Fruit fly (Drosophila melanogaster) whole organism, adult: ENCODE measurements around the gene CG7742.

Source experiments
- CG11617 ChIP-seq: fragments of 200-800 bp; sonication (Bioruptor generic); optimal IDR thresholded peaks from 2 replicates; lab custom pipeline; 2017; ENCODE audit warnings: mild to moderate bottlenecking, missing biosample characterization, missing genetic modification reagents, missing genetic modification characterization
- CG12768 ChIP-seq: fragments of 200-800 bp; sonication (Bioruptor generic); optimal IDR thresholded peaks from 2 replicates; lab custom pipeline; 2017; ENCODE audit warnings: missing biosample characterization, missing genetic modification characterization, mild to moderate bottlenecking, moderate library complexity, missing genetic modification reagents
- CG14711 ChIP-seq: fragments of 200-800 bp; sonication (Bioruptor generic); optimal IDR thresholded peaks from 2 replicates; lab custom pipeline; 2018; ENCODE audit warnings: missing biosample characterization, mild to moderate bottlenecking, missing genetic modification characterization, moderate library complexity
- CG1620 ChIP-seq: fragments of 200-800 bp; sonication (Bioruptor generic); optimal IDR thresholded peaks from 2 replicates; lab custom pipeline; 2016; ENCODE audit warnings: missing biosample characterization, missing genetic modification characterization
- CG33017 ChIP-seq: fragments of 200-800 bp; sonication (Bioruptor generic); optimal IDR thresholded peaks from 2 replicates; lab custom pipeline; 2018; ENCODE audit warnings: missing biosample characterization, mild to moderate bottlenecking, missing genetic modification characterization, moderate library complexity
- CG5204 ChIP-seq: fragments of 200-800 bp; sonication (Bioruptor generic); optimal IDR thresholded peaks from 2 replicates; lab custom pipeline; 2016; ENCODE audit warnings: missing biosample characterization, missing genetic modification characterization
- CG7045 ChIP-seq: fragments of 200-800 bp; sonication (Bioruptor generic); optimal IDR thresholded peaks from 2 replicates; lab custom pipeline; 2017; ENCODE audit warnings: missing biosample characterization, mild to moderate bottlenecking, missing genetic modification characterization
- CG7101 ChIP-seq: fragments of 200-800 bp; sonication (Bioruptor generic); optimal IDR thresholded peaks from 2 replicates; lab custom pipeline; 2018; ENCODE audit warnings: missing biosample characterization, mild to moderate bottlenecking, missing genetic modification characterization, moderate library complexity
- Clk ChIP-seq: fragments of 200-800 bp; sonication (Bioruptor generic); optimal IDR thresholded peaks from 2 replicates; lab custom pipeline; 2017; ENCODE audit warnings: missing biosample characterization, missing genetic modification characterization
- Crg-1 ChIP-seq: fragments of 200-800 bp; sonication (Bioruptor generic); optimal IDR thresholded peaks from 2 replicates; lab custom pipeline; 2016; ENCODE audit warnings: missing biosample characterization, missing genetic modification characterization
- Hr96 ChIP-seq: fragments of 200-800 bp; sonication (Bioruptor generic); optimal IDR thresholded peaks from 2 replicates; lab custom pipeline; 2016; ENCODE audit warnings: missing biosample characterization, missing genetic modification characterization
- Mnt ChIP-seq: fragments of 200-800 bp; sonication (Bioruptor generic); optimal IDR thresholded peaks from 2 replicates; lab custom pipeline; 2016; ENCODE audit warnings: missing biosample characterization, mild to moderate bottlenecking, missing genetic modification characterization
- bab1 ChIP-seq: fragments of 200-800 bp; sonication (Bioruptor generic); optimal IDR thresholded peaks from 3 replicates; lab custom pipeline; 2019; ENCODE audit warnings: missing biosample characterization, mild to moderate bottlenecking, missing genetic modification characterization, moderate library complexity
- cic ChIP-seq: fragments of 200-800 bp; sonication (Bioruptor generic); optimal IDR thresholded peaks from 2 replicates; lab custom pipeline; 2017; ENCODE audit warnings: missing biosample characterization, mild to moderate bottlenecking, missing genetic modification characterization, moderate library complexity
- cnc ChIP-seq, 2 experiments: fragments of >200 bp; optimal IDR thresholded peaks; 2 replicates each; lab custom pipeline; 2017
- kay ChIP-seq: fragments of 200-800 bp; sonication (Bioruptor generic); peaks from one replicate; lab custom pipeline; 2016; ENCODE audit warnings: missing biosample characterization, missing genetic modification characterization, borderline replicate concordance
- ovo ChIP-seq: fragments of 200-800 bp; sonication (Bioruptor generic); optimal IDR thresholded peaks from 2 replicates; lab custom pipeline; 2016; ENCODE audit warnings: missing biosample characterization, missing genetic modification characterization
- pad ChIP-seq: fragments of 200-800 bp; sonication (Bioruptor generic); optimal IDR thresholded peaks from 3 replicates; lab custom pipeline; 2017; ENCODE audit warnings: missing biosample characterization, missing genetic modification characterization, mild to moderate bottlenecking, moderate library complexity, missing genetic modification reagents
- tj ChIP-seq: fragments of 200-800 bp; sonication (Bioruptor generic); optimal IDR thresholded peaks from 3 replicates; lab custom pipeline; 2017; ENCODE audit warnings: missing biosample characterization, mild to moderate bottlenecking, missing genetic modification characterization, moderate library complexity
- toe ChIP-seq: fragments of 200-800 bp; sonication (Bioruptor generic); optimal IDR thresholded peaks from 2 replicates; lab custom pipeline; 2016; ENCODE audit warnings: missing biosample characterization, missing genetic modification characterization

CG7742 gene

dm6 chr2L:5229735-5230347 is 15.0 kb upstream of the CG7742 start:
- TF ChIP-seq CG14711 (tag; lab: Kevin White, UChicago) (no peak), CG1620 (no peak), CG12768 (GFP tag; lab: Kevin White, UChicago) (no peak), CG33017 (no peak), kay (GFP tag; lab: Kevin White, UChicago) (no peak), tj (GFP tag; lab: Kevin White, UChicago) (no peak), CG7045 (no peak)

- no peak for TF ChIP-seq tj (GFP tag; lab: Kevin White, UChicago)
- TF ChIP-seq kay (GFP tag; lab: Kevin White, UChicago) = no peak
- TF ChIP-seq CG33017 = no peak
- no peak for TF ChIP-seq bab1 (GFP tag; lab: Kevin White, UChicago)
- no peak for TF ChIP-seq CG7101
- no peak for TF ChIP-seq CG12768 (GFP tag; lab: Kevin White, UChicago)
- TF ChIP-seq CG7045 = no peak
- no peak for TF ChIP-seq CG1620
- no peak for TF ChIP-seq CG5204 (GFP tag; lab: Kevin White, UChicago)
- no peak for TF ChIP-seq Clk (GFP tag; lab: Kevin White, UChicago)
- no peak for TF ChIP-seq toe (GFP tag; lab: Kevin White, UChicago)
- TF ChIP-seq Mnt (GFP tag; lab: Kevin White, UChicago) = no peak
- TF ChIP-seq pad (GFP tag; lab: Kevin White, UChicago) = no peak
- TF ChIP-seq CG11617 (GFP tag; lab: Kevin White, UChicago) = no peak
- no peak for TF ChIP-seq ovo (GFP tag; lab: Kevin White, UChicago)
- TF ChIP-seq Crg-1 (GFP tag; lab: Kevin White, UChicago) = no peak
- TF ChIP-seq cnc (optimal IDR thresholded peaks at IDR 0.05; lab: Kevin White, UChicago) = no peak
- no peak for TF ChIP-seq CG14711 (tag; lab: Kevin White, UChicago)
These were observed 14.4 kb upstream of the CG7742 start for dm6 chr2L:5229239-5229638.

dm6 chr2L:5228581-5229077 is 13.7 kb upstream of the CG7742 start:
- TF ChIP-seq Hr96 (GFP tag; lab: Kevin White, UChicago) (no peak), CG12768 (GFP tag; lab: Kevin White, UChicago) (no peak), cnc (optimal IDR thresholded peaks at IDR 0.05; lab: Kevin White, UChicago) (no peak), kay (GFP tag; lab: Kevin White, UChicago) (no peak), cic (no peak), CG33017 (no peak), Crg-1 (GFP tag; lab: Kevin White, UChicago) (no peak), CG1620 (no peak), Clk (GFP tag; lab: Kevin White, UChicago) (no peak), pad (GFP tag; lab: Kevin White, UChicago) (no peak), CG7045 (no peak), CG14711 (tag; lab: Kevin White, UChicago) (no peak), Mnt (GFP tag; lab: Kevin White, UChicago) (no peak), tj (GFP tag; lab: Kevin White, UChicago) (no peak), ovo (GFP tag; lab: Kevin White, UChicago) (no peak), CG5204 (GFP tag; lab: Kevin White, UChicago) (no peak), CG7101 (no peak), toe (GFP tag; lab: Kevin White, UChicago) (no peak), bab1 (GFP tag; lab: Kevin White, UChicago) (no peak), CG11617 (GFP tag; lab: Kevin White, UChicago) (no peak)

- TF ChIP-seq CG7045 (no peak), ovo (GFP tag; lab: Kevin White, UChicago) (no peak), cic (no peak), kay (GFP tag; lab: Kevin White, UChicago) (no peak), toe (GFP tag; lab: Kevin White, UChicago) (no peak), tj (GFP tag; lab: Kevin White, UChicago) (no peak), Hr96 (GFP tag; lab: Kevin White, UChicago) (no peak), CG11617 (GFP tag; lab: Kevin White, UChicago) (no peak), Crg-1 (GFP tag; lab: Kevin White, UChicago) (no peak), CG7101 (no peak), CG33017 (no peak), CG12768 (GFP tag; lab: Kevin White, UChicago) (no peak), bab1 (GFP tag; lab: Kevin White, UChicago) (no peak), cnc (optimal IDR thresholded peaks at IDR 0.05; lab: Kevin White, UChicago) (no peak)
These were observed 12.1 kb upstream of the CG7742 start for dm6 chr2L:5226891-5227554.

dm6 chr2L:5225547-5226213 is 10.8 kb upstream of the CG7742 start:
- TF ChIP-seq Mnt (GFP tag; lab: Kevin White, UChicago) = no peak
- TF ChIP-seq Clk (GFP tag; lab: Kevin White, UChicago) = no peak
- no peak for TF ChIP-seq CG7045
